Fruit fly (Drosophila melanogaster) whole organism, prepupa: ENCODE data around the gene ebd1.

Experiments
- CG10631 ChIP-seq: fragments of 200-800 bp; sonication (Bioruptor generic); optimal IDR thresholded peaks from 2 replicates; lab custom pipeline; 2016; ENCODE audit warnings: missing biosample characterization, missing genetic modification characterization
- CG10669 ChIP-seq: fragments of 200-800 bp; sonication (Bioruptor generic); optimal IDR thresholded peaks from 3 replicates; lab custom pipeline; 2018; ENCODE audit warnings: missing biosample characterization, mild to moderate bottlenecking, missing genetic modification characterization, moderate library complexity
- CG11762 ChIP-seq: fragments of 200-800 bp; sonication (Bioruptor generic); optimal IDR thresholded peaks from 3 replicates; lab custom pipeline; 2016; ENCODE audit warnings: missing biosample characterization, missing genetic modification characterization; ENCODE audit not compliant: insufficient read depth
- CG11902 ChIP-seq: fragments of 200-800 bp; sonication (Bioruptor generic); optimal IDR thresholded peaks from 3 replicates; lab custom pipeline; 2016; ENCODE audit warnings: missing biosample characterization, missing genetic modification characterization
- CG15336 ChIP-seq: fragments of 200-800 bp; sonication (Bioruptor generic); IDR thresholded peaks from 2 replicates; pipeline ENCODE4 v1.3.6; 2022; ENCODE audit warnings: missing biosample characterization, missing genetic modification characterization
- CG16779 ChIP-seq: fragments of 200-800 bp; sonication (Bioruptor generic); optimal IDR thresholded peaks from 3 replicates; lab custom pipeline; 2017; ENCODE audit warnings: missing biosample characterization, mild to moderate bottlenecking, missing genetic modification characterization
- CG3032 ChIP-seq: fragments of 200-800 bp; optimal IDR thresholded peaks from 2 replicates; lab custom pipeline; 2019; ENCODE audit warnings: missing biosample characterization, mild to moderate bottlenecking, missing genetic modification characterization, moderate library complexity
- CG32006 ChIP-seq: fragments of 200-800 bp; sonication (Bioruptor generic); optimal IDR thresholded peaks from 3 replicates; lab custom pipeline; 2017; ENCODE audit warnings: missing biosample characterization, mild to moderate bottlenecking, missing genetic modification characterization
- CG34406 ChIP-seq: fragments of 200-800 bp; sonication (Bioruptor generic); optimal IDR thresholded peaks from 3 replicates; lab custom pipeline; 2016; ENCODE audit warnings: missing biosample characterization, missing genetic modification characterization
- CG3919 ChIP-seq: fragments of 200-800 bp; sonication (Bioruptor generic); optimal IDR thresholded peaks from 3 replicates; lab custom pipeline; 2016; ENCODE audit warnings: missing biosample characterization, missing genetic modification characterization
- CG4318 ChIP-seq: fragments of 200-800 bp; sonication (Bioruptor generic); optimal IDR thresholded peaks from 3 replicates; lab custom pipeline; 2017; ENCODE audit warnings: missing biosample characterization, mild to moderate bottlenecking, missing genetic modification characterization
- CG6163 ChIP-seq: fragments of 200-800 bp; sonication (Bioruptor generic); IDR thresholded peaks from 3 replicates; pipeline ENCODE4 v1.3.6; 2022; ENCODE audit warnings: missing biosample characterization, missing genetic modification characterization
- CG6276 ChIP-seq: fragments of 200-800 bp; sonication (Bioruptor generic); optimal IDR thresholded peaks from 2 replicates; lab custom pipeline; 2017; ENCODE audit warnings: missing biosample characterization, mild to moderate bottlenecking, missing genetic modification characterization
- CG6808 ChIP-seq: fragments of 200-800 bp; sonication (Bioruptor generic); optimal IDR thresholded peaks from 3 replicates; lab custom pipeline; 2017; ENCODE audit warnings: missing biosample characterization, missing genetic modification characterization, mild to moderate bottlenecking, moderate library complexity, missing genetic modification reagents
- CG6854 ChIP-seq: fragments of 200-800 bp; sonication (Bioruptor generic); optimal IDR thresholded peaks from 2 replicates; lab custom pipeline; 2017; ENCODE audit warnings: missing biosample characterization, mild to moderate bottlenecking, missing genetic modification characterization
- CG8119 ChIP-seq: fragments of 200-800 bp; sonication (Bioruptor generic); IDR thresholded peaks from 3 replicates; pipeline ENCODE4 v1.3.6; 2022; ENCODE audit warnings: missing biosample characterization, missing genetic modification characterization
- CG8319 ChIP-seq: fragments of 200-800 bp; sonication (Bioruptor generic); optimal IDR thresholded peaks from 3 replicates; lab custom pipeline; 2016; ENCODE audit warnings: missing biosample characterization, missing genetic modification characterization
- Eip75B ChIP-seq: fragments of 200-800 bp; sonication (Bioruptor generic); optimal IDR thresholded peaks from 3 replicates; lab custom pipeline; 2016; ENCODE audit warnings: missing biosample characterization, missing genetic modification characterization
- Eip78C ChIP-seq: fragments of 200-800 bp; sonication (Bioruptor generic); peaks from one replicate; lab custom pipeline; 2016; ENCODE audit warnings: missing biosample characterization, missing genetic modification characterization
- Ets96B ChIP-seq: fragments of 200-800 bp; optimal IDR thresholded peaks from 2 replicates; lab custom pipeline; 2019; ENCODE audit warnings: missing biosample characterization, mild to moderate bottlenecking, missing genetic modification characterization, moderate library complexity
- Gug ChIP-seq: fragments of 200-800 bp; sonication (Bioruptor generic); IDR thresholded peaks from 2 replicates; pipeline ENCODE4 v1.3.6; 2022; ENCODE audit warnings: missing biosample characterization, missing genetic modification characterization
- Hr38 ChIP-seq: sonication (Bioruptor generic); optimal IDR thresholded peaks from 2 replicates; lab custom pipeline; 2016; ENCODE audit warnings: missing biosample characterization, missing genetic modification characterization
- Hr4 ChIP-seq: fragments of 200-800 bp; sonication (Bioruptor generic); optimal IDR thresholded peaks from 3 replicates; lab custom pipeline; 2016; ENCODE audit warnings: missing biosample characterization, missing genetic modification characterization
- Lpt ChIP-seq: fragments of 200-800 bp; sonication (Bioruptor generic); optimal IDR thresholded peaks from 3 replicates; lab custom pipeline; 2016; ENCODE audit warnings: missing biosample characterization, missing genetic modification characterization
- OdsH ChIP-seq: fragments of 200-800 bp; sonication (Bioruptor generic); optimal IDR thresholded peaks from 3 replicates; lab custom pipeline; 2016; ENCODE audit warnings: missing biosample characterization, missing genetic modification characterization
- Sox102F ChIP-seq: fragments of 200-800 bp; sonication (Bioruptor generic); optimal IDR thresholded peaks from 2 replicates; lab custom pipeline; 2016; ENCODE audit warnings: missing biosample characterization, mild to moderate bottlenecking, missing genetic modification characterization
- Sox14 ChIP-seq: fragments of 200-800 bp; sonication (Bioruptor generic); optimal IDR thresholded peaks from 3 replicates; lab custom pipeline; 2016; ENCODE audit warnings: missing biosample characterization, missing genetic modification characterization
- Sox15 ChIP-seq: fragments of 200-800 bp; sonication (Bioruptor generic); optimal IDR thresholded peaks from 3 replicates; lab custom pipeline; 2016; ENCODE audit warnings: missing biosample characterization, missing genetic modification characterization
- acj6 ChIP-seq: fragments of 200-800 bp; sonication (Bioruptor generic); optimal IDR thresholded peaks from 3 replicates; lab custom pipeline; 2016; ENCODE audit warnings: missing biosample characterization, missing genetic modification characterization
- cyc ChIP-seq: fragments of 200-800 bp; sonication (Bioruptor generic); optimal IDR thresholded peaks from 3 replicates; lab custom pipeline; 2016; ENCODE audit warnings: missing biosample characterization, missing genetic modification characterization
- dsx ChIP-seq: fragments of 200-800 bp; optimal IDR thresholded peaks from 3 replicates; lab custom pipeline; 2019; ENCODE audit warnings: missing biosample characterization, mild to moderate bottlenecking, missing genetic modification characterization, moderate library complexity; ENCODE audit not compliant: poor library complexity, severe bottlenecking
- fd59A ChIP-seq: fragments of 200-800 bp; sonication (Bioruptor generic); optimal IDR thresholded peaks from 2 replicates; lab custom pipeline; 2017; ENCODE audit warnings: missing biosample characterization, mild to moderate bottlenecking, missing genetic modification characterization, missing genetic modification reagents
- fkh ChIP-seq: fragments of 200-800 bp; sonication (Bioruptor generic); optimal IDR thresholded peaks from 3 replicates; lab custom pipeline; 2017; ENCODE audit warnings: missing biosample characterization, mild to moderate bottlenecking, missing genetic modification characterization, moderate library complexity
- lz ChIP-seq: fragments of 200-800 bp; sonication (Bioruptor generic); optimal IDR thresholded peaks from 3 replicates; lab custom pipeline; 2016; ENCODE audit warnings: missing biosample characterization, missing genetic modification characterization
- net ChIP-seq: fragments of 200-800 bp; sonication (Bioruptor generic); optimal IDR thresholded peaks from 3 replicates; lab custom pipeline; 2016; ENCODE audit warnings: missing biosample characterization, missing genetic modification characterization
- pdm3 ChIP-seq: fragments of 200-800 bp; sonication (Bioruptor generic); optimal IDR thresholded peaks from 3 replicates; lab custom pipeline; 2016; ENCODE audit warnings: missing biosample characterization, missing genetic modification characterization
- salr ChIP-seq, 2 experiments: fragments of 200-800 bp; sonication (Bioruptor generic); optimal IDR thresholded peaks; 3 replicates each; lab custom pipeline; 2016 to 2018; ENCODE audit warnings: missing biosample characterization in 2 of 2, missing genetic modification characterization in 2 of 2, mild to moderate bottlenecking in 1 of 2
- spab ChIP-seq: fragments of 200-800 bp; sonication (Bioruptor generic); optimal IDR thresholded peaks from 2 replicates; lab custom pipeline; 2017; ENCODE audit warnings: missing biosample characterization, mild to moderate bottlenecking, missing genetic modification characterization, missing genetic modification reagents
- ss ChIP-seq, 2 experiments: fragments of 200-800 bp; sonication (Bioruptor generic); optimal IDR thresholded peaks; 2 replicates in 1 of 2; 3 replicates in 1 of 2; lab custom pipeline; 2017 to 2018; ENCODE audit warnings: mild to moderate bottlenecking in 2 of 2, missing biosample characterization in 2 of 2, missing genetic modification characterization in 2 of 2, moderate library complexity in 1 of 2
- svp ChIP-seq: fragments of 200-800 bp; sonication (Bioruptor generic); peaks from one replicate; lab custom pipeline; 2016; ENCODE audit warnings: missing biosample characterization, missing genetic modification characterization
- topi ChIP-seq: fragments of 200-800 bp; sonication (Bioruptor generic); optimal IDR thresholded peaks from 3 replicates; lab custom pipeline; 2016; ENCODE audit warnings: missing biosample characterization, missing genetic modification characterization
- vri ChIP-seq: fragments of 200-800 bp; sonication (Bioruptor generic); optimal IDR thresholded peaks from 3 replicates; lab custom pipeline; 2016; ENCODE audit warnings: missing biosample characterization, mild to moderate bottlenecking, missing genetic modification characterization

The ebd1 gene

DNA sequence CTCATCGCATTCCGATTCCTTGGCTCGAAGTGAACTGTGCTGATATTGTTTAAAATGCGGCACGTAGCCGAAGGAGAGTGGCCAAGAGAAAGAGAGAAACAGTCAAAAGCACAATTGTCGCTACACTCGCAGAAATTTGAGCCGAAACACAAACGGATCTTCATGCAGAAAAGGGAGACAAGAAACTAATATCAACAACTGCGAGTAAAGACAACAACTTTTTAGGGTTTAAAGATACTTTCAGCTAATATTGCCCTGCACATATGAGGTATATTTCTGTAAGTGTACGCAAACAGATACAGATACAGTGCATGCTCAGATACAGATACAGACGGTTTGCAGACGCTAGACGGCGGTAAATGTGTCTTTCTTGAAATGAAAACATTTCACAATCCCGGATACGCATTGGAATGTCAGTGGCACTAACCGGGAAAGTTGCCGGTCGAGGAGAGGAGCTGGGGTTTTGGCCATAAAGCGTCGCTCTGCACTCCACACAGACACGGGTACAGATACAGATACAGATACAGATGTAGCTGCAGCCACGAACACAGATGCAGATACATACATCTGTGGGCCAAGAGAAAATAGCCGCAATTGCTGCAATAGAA is 41.1 kb downstream of the ebd1 start (continued):
- TF ChIP-seq Ets96B (peak; percentile 84), CG6854 (GFP tag; lab: Kevin White, UChicago) (peak; percentile 80), CG34406 (peak; percentile 86), Sox14 (GFP tag; lab: Kevin White, UChicago) (peak; percentile 93), Sox15 (GFP tag; lab: Kevin White, UChicago) (peak; percentile 76), spab (GFP tag; lab: Kevin White, UChicago) (peak; percentile 77), ss (GFP tag; optimal IDR thresholded peaks at IDR 0.05; lab: Kevin White, UChicago) (peak; percentile 62 to 67), CG3032 (tag; lab: Kevin White, UChicago) (peak; percentile 81), CG8319 (GFP tag; lab: Kevin White, UChicago) (peak; percentile 81)

DNA sequence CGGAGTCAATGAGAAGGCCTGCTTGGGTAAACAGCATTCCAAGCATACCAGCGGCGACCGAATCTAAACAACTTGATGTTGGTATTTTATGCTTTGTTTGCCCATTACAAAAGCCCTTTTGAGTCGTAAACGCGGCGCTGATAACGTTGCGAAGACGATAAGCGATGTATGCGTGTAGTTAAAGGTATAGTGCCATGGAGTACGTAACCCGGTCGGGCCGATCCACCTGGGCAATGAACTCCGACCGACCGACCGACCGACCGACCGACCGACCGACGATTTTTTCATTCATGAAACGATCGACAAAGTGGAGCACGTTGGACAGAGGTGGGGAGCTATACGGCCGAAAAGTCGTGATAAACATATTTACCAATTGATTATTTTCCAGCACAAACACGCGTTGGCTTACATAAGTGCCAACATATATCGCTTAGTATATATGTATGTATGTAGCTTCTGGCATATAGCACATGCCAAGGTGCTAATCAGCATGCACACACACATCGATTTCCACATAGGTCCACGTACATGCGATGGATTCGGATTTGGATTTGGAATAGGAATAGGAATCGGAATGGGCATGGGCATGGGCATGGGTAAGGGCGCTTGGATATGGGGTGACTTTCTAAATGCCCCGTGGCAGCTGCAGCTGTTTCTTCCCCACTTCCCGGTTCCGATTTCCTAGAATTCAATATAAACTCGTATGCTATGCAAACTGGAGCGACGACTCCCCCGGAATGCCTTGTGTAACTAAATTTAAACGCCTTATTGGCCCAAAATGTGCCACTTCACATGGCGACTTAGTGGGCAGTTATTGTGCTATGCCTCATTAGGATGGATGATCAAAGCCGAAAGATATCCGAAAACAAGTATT is 42.2 kb downstream of the ebd1 start:
- TF ChIP-seq vri, result peak; percentile 0
- TF ChIP-seq lz (GFP tag; lab: Kevin White, UChicago), result no peak
- TF ChIP-seq fkh (GFP tag; lab: Kevin White, UChicago), result peak; percentile 92
- TF ChIP-seq, all 60 proteins: peak for 2

DNA sequence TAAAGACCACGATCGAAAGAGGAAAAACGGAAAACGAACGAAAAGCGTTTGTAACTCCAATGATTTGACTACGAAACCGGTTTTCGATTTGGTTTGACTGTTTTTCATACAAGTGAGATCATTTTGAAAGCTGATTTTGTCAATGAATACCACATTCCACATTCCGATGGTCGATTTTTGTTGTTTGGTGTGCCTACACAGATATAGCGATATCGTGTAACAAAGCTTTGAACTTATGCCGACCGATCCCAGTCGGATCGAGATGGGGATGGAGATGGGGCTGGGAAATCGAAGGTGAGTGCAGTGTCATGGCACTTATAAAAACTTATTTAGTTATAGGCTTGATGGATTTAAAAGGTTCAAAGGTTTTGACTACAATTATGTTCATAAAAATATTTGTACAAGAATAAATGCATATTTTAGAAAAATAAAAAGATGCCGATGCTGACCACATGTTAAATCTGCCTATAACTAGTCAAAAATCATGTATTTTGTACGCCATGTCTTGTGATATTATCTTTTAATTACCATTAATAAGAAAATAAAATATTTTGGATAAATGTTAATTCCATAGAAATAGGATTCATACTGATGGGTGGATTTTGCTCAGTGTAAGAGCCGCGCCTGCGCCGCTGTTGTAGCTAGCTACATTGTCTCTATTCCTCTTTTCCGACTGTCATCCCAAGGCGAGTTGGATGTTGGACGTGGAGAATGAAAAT is 43.0 kb downstream of the ebd1 start:
- TF ChIP-seq CG6163 (GFP tag; lab: Robert Waterston, UW) (0 out of 3 replicates have a peak, but pooled peaks have one; percentile 11), Hr38 (no peak), CG6276 (peak; percentile 43), OdsH (GFP tag; lab: Kevin White, UChicago) (peak; percentile 55), net (no peak), CG8119 (GFP tag; lab: Robert Waterston, UW) (peak; percentile 64; the same call in 2 of the 3 replicates), CG6808 (GFP tag; lab: Kevin White, UChicago) (peak; percentile 56), fd59A (GFP tag; lab: Kevin White, UChicago) (peak; percentile 44), CG32006 (GFP tag; lab: Kevin White, UChicago) (peak; percentile 82), CG6854 (GFP tag; lab: Kevin White, UChicago) (no peak), cyc (GFP tag; lab: Kevin White, UChicago) (no peak), Gug (GFP tag; lab: Robert Waterston, UW) (peak; percentile 29; the same call in 1 of the 2 replicates), Eip75B (GFP tag; lab: Kevin White, UChicago) (peak; percentile 10), CG4318 (peak; percentile 51), CG3032 (tag; lab: Kevin White, UChicago) (peak; percentile 51), dsx (GFP tag; lab: Kevin White, UChicago) (peak; percentile 71), acj6 (GFP tag; lab: Kevin White, UChicago) (peak; percentile 29), svp (GFP tag; lab: Kevin White, UChicago) (peak; percentile 25), Ets96B (peak; percentile 54), CG10631 (GFP tag; lab: Kevin White, UChicago) (peak; percentile 57), CG8319 (GFP tag; lab: Kevin White, UChicago) (no peak), CG15336 (GFP tag; lab: Robert Waterston, UW) (peak; percentile 63; the same call in 1 of the 2 replicates), CG11902 (GFP tag; lab: Kevin White, UChicago) (no peak), pdm3 (GFP tag; lab: Kevin White, UChicago) (peak; percentile 38), Hr4 (GFP tag; lab: Kevin White, UChicago) (peak; percentile 73), Eip78C (GFP tag; lab: Kevin White, UChicago) (peak; percentile 72), CG34406 (peak; percentile 18), CG16779 (tag; lab: Kevin White, UChicago) (peak; percentile 2), Lpt (GFP tag; lab: Kevin White, UChicago) (peak; percentile 28), Sox14 (GFP tag; lab: Kevin White, UChicago) (peak; percentile 19), Sox102F (no peak), CG11762 (GFP tag; lab: Kevin White, UChicago) (peak; percentile 48), spab (GFP tag; lab: Kevin White, UChicago) (peak; percentile 37), CG10669 (GFP tag; lab: Kevin White, UChicago) (peak; percentile 49), salr (GFP tag; optimal IDR thresholded peaks at IDR 0.05; lab: Kevin White, UChicago) (peak in 1 of 2 experiments; percentile 56), fkh (GFP tag; lab: Kevin White, UChicago) (no peak), topi (GFP tag; lab: Kevin White, UChicago) (no peak), CG3919 (GFP tag; lab: Kevin White, UChicago) (peak; percentile 42)
